Fruit fly (Drosophila melanogaster): ENCODE measurements around the gene Pfdn1.

Gene Pfdn1

DNA sequence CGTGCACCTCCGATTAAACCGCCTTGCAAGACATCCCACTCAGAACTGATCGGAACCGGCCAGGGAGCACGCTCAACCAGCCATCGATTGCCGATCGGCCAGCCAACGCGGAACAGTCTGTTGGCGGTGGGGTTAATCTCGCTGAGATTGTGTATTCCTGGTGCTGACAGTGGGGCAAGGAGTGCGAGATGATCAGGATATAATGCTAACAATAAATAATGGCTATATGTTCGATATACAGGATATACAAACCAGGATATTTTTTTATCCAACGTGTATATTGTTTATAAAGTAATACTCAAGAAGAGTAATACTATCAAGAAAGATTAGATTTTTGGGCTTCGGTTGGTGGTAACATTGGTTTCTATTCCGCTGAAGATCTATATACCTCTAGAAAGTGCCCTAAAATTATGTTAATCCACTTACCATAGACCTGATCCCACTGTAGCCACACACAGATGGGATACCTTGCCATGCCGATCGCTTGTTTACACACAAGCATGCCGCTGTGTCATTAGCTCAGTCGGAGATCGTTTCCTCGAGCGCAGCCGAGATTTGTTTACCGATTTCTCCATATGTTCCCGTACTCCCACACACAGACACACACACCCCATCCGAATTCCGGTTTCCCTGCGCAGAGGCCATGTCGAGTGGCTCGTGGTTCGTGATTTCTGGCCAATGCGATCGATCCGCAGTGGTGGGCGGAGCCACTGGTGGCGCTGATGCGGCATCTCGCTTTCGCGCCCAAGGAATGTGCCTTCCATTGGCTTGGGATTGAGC lies 49.3 kb upstream of the Pfdn1 start, which contains the start of gene H2.0:
Gene H2.0 (minus strand): TSS at position 51 of the 780 bp plus-strand sequence.
- TF ChIP-seq trem (tag; optimal IDR thresholded peaks at IDR 0.05) (peak; percentile 23), CG15601 (tag; optimal IDR thresholded peaks at IDR 0.05) (peak; percentile 36), grau (tag; optimal IDR thresholded peaks at IDR 0.05) (peak; percentile 56), CG11695 (GFP tag; IDR thresholded peaks at IDR 0.05) (0 out of 3 replicates have a peak, but pooled peaks have one; percentile 28), prd (optimal IDR thresholded peaks at IDR 0.05) (no peak), prd (GFP tag; IDR thresholded peaks at IDR 0.05) (peak; percentile 50; the same call in 2 of the 3 replicates), dm (GFP tag; optimal IDR thresholded peaks at IDR 0.05) (peak; percentile 5), Kr (GFP tag; optimal IDR thresholded peaks at IDR 0.05) (peak; percentile 7), CG10979 (tag; optimal IDR thresholded peaks at IDR 0.05) (peak; percentile 60), Ssrp (tag; optimal IDR thresholded peaks at IDR 0.05) (no peak), HLHmδ (GFP tag; optimal IDR thresholded peaks at IDR 0.05) (peak; percentile 79), esg (GFP tag; conservative IDR thresholded peaks at IDR 0.05) (peak; percentile 37; the same call in 1 of the 2 replicates), pzg (GFP tag; optimal IDR thresholded peaks at IDR 0.05) (no peak), lola (GFP tag; optimal IDR thresholded peaks at IDR 0.05) (peak in 1 of 3 experiments; percentile 65), CG14860 (GFP tag; IDR thresholded peaks at IDR 0.05; ENCODE audit: partially characterized antibody) (no peak), CG17829 (tag; optimal IDR thresholded peaks at IDR 0.05) (peak; percentile 52), ind (GFP tag; optimal IDR thresholded peaks at IDR 0.05) (no peak), cg (GFP tag; optimal IDR thresholded peaks at IDR 0.05) (peak; percentile 78), CG10543 (GFP tag; optimal IDR thresholded peaks at IDR 0.05) (peak; percentile 26), az2 (GFP tag; optimal IDR thresholded peaks at IDR 0.05) (peak; percentile 27), CG10267 (tag; optimal IDR thresholded peaks at IDR 0.05) (peak; percentile 27), psq (GFP tag; optimal IDR thresholded peaks at IDR 0.05) (no peak), chn (GFP tag; optimal IDR thresholded peaks at IDR 0.05) (peak; percentile 30), Xbp1 (GFP tag; optimal IDR thresholded peaks at IDR 0.05) (peak; percentile 22), bbx (GFP tag; IDR thresholded peaks at IDR 0.05; ENCODE audit: partially characterized antibody) (no peak), twi (tag; optimal IDR thresholded peaks at IDR 0.05) (peak; percentile 94), gcm (GFP tag; optimal IDR thresholded peaks at IDR 0.05) (peak; percentile 37), Oaz (GFP tag; IDR thresholded peaks at IDR 0.05) (no peak), CG16815 (GFP tag; optimal IDR thresholded peaks at IDR 0.05) (peak; percentile 44), Side (GFP tag; optimal IDR thresholded peaks at IDR 0.05) (no peak), bcd (GFP tag; optimal IDR thresholded peaks at IDR 0.05) (peak; percentile 19), Hey (tag; optimal IDR thresholded peaks at IDR 0.05) (no peak), ac (GFP tag; optimal IDR thresholded peaks at IDR 0.05) (peak; percentile 24), Abd-B (GFP tag; optimal IDR thresholded peaks at IDR 0.05) (no peak), bsh (GFP tag; optimal IDR thresholded peaks at IDR 0.05) (peak; percentile 46 to 47), CG3407 (GFP tag; optimal IDR thresholded peaks at IDR 0.05) (peak; percentile 21), Optix (GFP tag; IDR thresholded peaks at IDR 0.05) (0 out of 3 replicates have a peak, but pooled peaks have one; percentile 16), CG3995 (GFP tag; optimal IDR thresholded peaks at IDR 0.05) (no peak), slp2 (GFP tag; optimal IDR thresholded peaks at IDR 0.05) (no peak), CG2202 (tag; optimal IDR thresholded peaks at IDR 0.05) (peak; percentile 8), Jarid2 (GFP tag; optimal IDR thresholded peaks at IDR 0.05) (no peak), CG1832 (GFP tag; optimal IDR thresholded peaks at IDR 0.05) (peak; percentile 50), CG2678 (tag; optimal IDR thresholded peaks at IDR 0.05) (peak; percentile 52), CG1602 (GFP tag; optimal IDR thresholded peaks at IDR 0.05) (peak; percentile 41), sd (tag; optimal IDR thresholded peaks at IDR 0.05) (peak; percentile 88), sr (GFP tag; IDR thresholded peaks at IDR 0.05) (peak; percentile 68; the same call in 2 of the 3 replicates), phol (tag; optimal IDR thresholded peaks at IDR 0.05) (peak; percentile 52), fd3F (GFP tag; optimal IDR thresholded peaks at IDR 0.05) (no peak)

Data from whole organism, embryonic.